Fruit fly (Drosophila melanogaster): ENCODE results near the gene CG4229.

dm6 chr3L:16566093-16566492, 9.5 kb downstream of the CG4229 start:
- TF ChIP-seq eg (GFP tag; IDR thresholded peaks at IDR 0.05) (no peak), acj6 (GFP tag; optimal IDR thresholded peaks at IDR 0.05) (no peak), Sox15 (GFP tag; optimal IDR thresholded peaks at IDR 0.05) (no peak), Eip93F (GFP tag; optimal IDR thresholded peaks at IDR 0.05) (no peak), Eip78C (GFP tag) (no peak), achi (GFP tag; optimal IDR thresholded peaks at IDR 0.05) (no peak), Gug (GFP tag; IDR thresholded peaks at IDR 0.05) (no peak), Met (GFP tag; optimal IDR thresholded peaks at IDR 0.05) (no peak), spab (GFP tag; optimal IDR thresholded peaks at IDR 0.05) (no peak), fd59A (GFP tag; optimal IDR thresholded peaks at IDR 0.05) (no peak), dsx (GFP tag; optimal IDR thresholded peaks at IDR 0.05; ENCODE audit: poor library complexity, severe bottlenecking) (no peak), Hr38 (GFP tag; optimal IDR thresholded peaks at IDR 0.05) (no peak), CG16779 (tag; optimal IDR thresholded peaks at IDR 0.05) (no peak)
